Worm (Caenorhabditis elegans): ENCODE data around the gene ZK1248.17.

DNA sequence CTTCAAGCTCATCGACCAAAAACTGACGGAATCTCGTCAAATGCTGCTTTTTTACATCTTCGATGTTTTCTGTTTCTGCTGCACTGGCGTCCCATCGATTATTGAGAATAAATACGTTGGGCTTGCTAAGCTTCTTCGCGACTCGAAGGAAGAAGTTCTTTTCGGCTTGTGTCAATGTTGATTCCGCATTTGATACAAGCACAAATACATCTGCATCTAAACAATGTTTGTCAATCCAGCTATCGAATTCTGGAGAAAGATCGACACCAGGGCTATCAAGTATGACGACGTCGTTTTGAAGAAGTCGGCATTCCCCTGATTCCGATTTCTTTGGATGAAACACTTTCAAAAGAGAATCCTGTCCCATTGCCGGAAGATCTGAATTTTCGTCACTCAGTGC, 10.2 kb downstream of the ZK1248.17 start:
- TF ChIP-seq klf-2 (GFP tag; conservative IDR thresholded peaks at IDR 0.05) = no peak
- TF ChIP-seq ztf-23 (GFP tag; IDR thresholded peaks at IDR 0.05) = no peak
- no peak for TF ChIP-seq T22C8.4 (GFP tag; IDR thresholded peaks at IDR 0.05)
- TF ChIP-seq cog-1 (tag; optimal IDR thresholded peaks at IDR 0.05) = no peak
- no peak for TF ChIP-seq flt-1 (GFP tag; IDR thresholded peaks at IDR 0.05)
